Worm (Caenorhabditis elegans) whole organism, L2 larva: Measurements from ENCODE around the gene T21E8.6.

Source experiments
- F13H6.1 ChIP-seq: sonication (generic microtip); optimal IDR thresholded peaks from 2 replicates; lab custom pipeline; 2016; ENCODE audit warnings: missing genetic modification characterization, missing compliant biosample characterization
- R02D3.7 ChIP-seq: fragments of 150-350 bp; optimal IDR thresholded peaks from 2 replicates; lab custom pipeline; 2014; ENCODE audit warnings: missing biosample characterization, missing genetic modification characterization
- Y55F3AM.14 ChIP-seq: fragments of 200-800 bp; sonication (Bioruptor generic); optimal IDR thresholded peaks from 2 replicates; lab custom pipeline; 2018; ENCODE audit warnings: mild to moderate bottlenecking, missing genetic modification characterization, missing compliant biosample characterization
- ZK546.5 ChIP-seq: sonication (generic microtip); optimal IDR thresholded peaks from 2 replicates; lab custom pipeline; 2017; ENCODE audit warnings: missing biosample characterization, missing genetic modification characterization
- alr-1 ChIP-seq: fragments of 150-350 bp; optimal IDR thresholded peaks from 2 replicates; lab custom pipeline; 2014; ENCODE audit warnings: missing biosample characterization, missing genetic modification characterization
- aly-2 ChIP-seq: fragments of 150-350 bp; optimal IDR thresholded peaks from 2 replicates; lab custom pipeline; 2014; ENCODE audit warnings: missing biosample characterization, missing genetic modification characterization
- ama-1 ChIP-seq: fragments of 150-350 bp; optimal IDR thresholded peaks from 2 replicates; lab custom pipeline; 2018; ENCODE audit warnings: inconsistent platforms
- ceh-16 ChIP-seq: fragments of 150-350 bp; optimal IDR thresholded peaks from 2 replicates; lab custom pipeline; 2014; ENCODE audit warnings: missing biosample characterization, missing genetic modification characterization
- dmd-4 ChIP-seq: sonication (generic microtip); optimal IDR thresholded peaks from 2 replicates; lab custom pipeline; 2017; ENCODE audit warnings: missing biosample characterization, missing genetic modification characterization
- egl-27 ChIP-seq: sonication (generic microtip); optimal IDR thresholded peaks from 3 replicates; lab custom pipeline; 2017; ENCODE audit warnings: missing biosample characterization, missing genetic modification reagents, missing genetic modification characterization
- elt-1 ChIP-seq: fragments of 150-350 bp; optimal IDR thresholded peaks from 2 replicates; lab custom pipeline; 2014; ENCODE audit warnings: missing biosample characterization, missing genetic modification characterization
- elt-3 ChIP-seq: sonication (generic microtip); optimal IDR thresholded peaks from 2 replicates; lab custom pipeline; 2017; ENCODE audit warnings: missing biosample characterization, missing genetic modification characterization
- fos-1 ChIP-seq: fragments of 150-350 bp; optimal IDR thresholded peaks from 2 replicates; lab custom pipeline; 2014; ENCODE audit warnings: missing biosample characterization, missing genetic modification characterization
- lsy-2 ChIP-seq, 2 experiments: fragments of 150-350 bp in 1 of 2; sonication (generic microtip) in 1 of 2; optimal IDR thresholded peaks; 2 replicates each; lab custom pipeline; 2014 to 2017; ENCODE audit warnings: missing biosample characterization in 2 of 2, missing genetic modification characterization in 2 of 2
- mab-5 ChIP-seq: fragments of 150-350 bp; optimal IDR thresholded peaks from 2 replicates; lab custom pipeline; 2014; ENCODE audit warnings: missing biosample characterization, missing genetic modification characterization
- nhr-237 ChIP-seq: fragments of 150-350 bp; optimal IDR thresholded peaks from 2 replicates; lab custom pipeline; 2014; ENCODE audit warnings: missing biosample characterization, missing genetic modification characterization
- nhr-6 ChIP-seq: fragments of 150-350 bp; optimal IDR thresholded peaks from 2 replicates; lab custom pipeline; 2014; ENCODE audit warnings: missing biosample characterization, missing genetic modification characterization
- peb-1 ChIP-seq: fragments of 150-350 bp; optimal IDR thresholded peaks from 2 replicates; lab custom pipeline; 2014; ENCODE audit warnings: missing biosample characterization, missing genetic modification characterization
- sem-4 ChIP-seq: fragments of 150-350 bp; optimal IDR thresholded peaks from 2 replicates; lab custom pipeline; 2014; ENCODE audit warnings: missing biosample characterization, missing genetic modification reagents, missing genetic modification characterization
- sma-3 ChIP-seq: sonication (generic microtip); optimal IDR thresholded peaks from 2 replicates; lab custom pipeline; 2016; ENCODE audit warnings: missing genetic modification reagents, missing genetic modification characterization, missing compliant biosample characterization
- sma-9 ChIP-seq, 2 experiments: fragments of 150-350 bp in 1 of 2; sonication (generic microtip) in 1 of 2; optimal IDR thresholded peaks; 2 replicates each; lab custom pipeline; 2014 to 2016; ENCODE audit warnings: missing genetic modification characterization in 2 of 2, mild to moderate bottlenecking in 1 of 2, missing biosample characterization in 1 of 2, missing compliant biosample characterization in 1 of 2, missing genetic modification reagents in 1 of 2, moderate library complexity in 1 of 2
- snpc-4 ChIP-seq: fragments of 150-350 bp; optimal IDR thresholded peaks from 2 replicates; lab custom pipeline; 2014; ENCODE audit warnings: missing biosample characterization, missing genetic modification characterization
- unc-55 ChIP-seq: fragments of 150-350 bp; sonication (generic microtip); optimal IDR thresholded peaks from 3 replicates; lab custom pipeline; 2014; ENCODE audit warnings: missing biosample characterization, missing genetic modification reagents, missing genetic modification characterization

Gene T21E8.6

DNA sequence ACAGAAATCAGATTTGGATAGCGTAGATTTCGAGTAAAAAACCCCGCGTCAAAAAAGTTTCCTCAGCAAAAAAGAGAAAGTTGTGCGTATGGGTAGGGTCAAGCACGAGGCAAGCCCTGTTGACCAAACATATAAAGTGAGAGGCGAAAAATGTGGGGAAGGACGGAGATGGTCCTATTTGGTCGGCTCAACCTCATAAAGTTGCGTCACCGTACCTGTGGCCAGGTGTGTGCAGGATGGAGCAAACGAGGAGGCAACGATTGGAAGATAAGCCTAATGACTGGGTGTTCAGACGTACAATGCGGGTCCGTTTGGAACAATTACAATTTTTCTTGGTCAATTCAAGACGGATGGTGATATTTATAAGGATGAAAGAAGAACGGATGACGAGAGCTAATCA is 45.1 kb downstream of the T21E8.6 start:
- TF ChIP-seq sma-9 (GFP tag; optimal IDR thresholded peaks at IDR 0.05; lab: Kevin White, UChicago): no peak
- no peak for TF ChIP-seq sma-9 (tag; optimal IDR thresholded peaks at IDR 0.05; lab: Kevin White, UChicago)
- no peak for TF ChIP-seq fos-1 (tag; lab: Kevin White, UChicago)
- TF ChIP-seq unc-55: no peak
- TF ChIP-seq egl-27 (tag; lab: Kevin White, UChicago): no peak
- TF ChIP-seq peb-1 (tag; lab: Kevin White, UChicago): no peak
- TF ChIP-seq dmd-4 (tag; lab: Kevin White, UChicago): no peak
- TF ChIP-seq snpc-4 (tag; lab: Kevin White, UChicago): no peak
- TF ChIP-seq ceh-16 (tag; lab: Kevin White, UChicago): no peak
- TF ChIP-seq sem-4 (tag; lab: Kevin White, UChicago): no peak
- TF ChIP-seq mab-5 (tag; lab: Kevin White, UChicago): no peak
- no peak for TF ChIP-seq alr-1
- TF ChIP-seq nhr-237 (tag; lab: Kevin White, UChicago): no peak
- TF ChIP-seq Y55F3AM.14 (GFP tag; lab: Kevin White, UChicago): no peak
- no peak for TF ChIP-seq lsy-2 (tag; optimal IDR thresholded peaks at IDR 0.05; lab: Kevin White, UChicago)

DNA sequence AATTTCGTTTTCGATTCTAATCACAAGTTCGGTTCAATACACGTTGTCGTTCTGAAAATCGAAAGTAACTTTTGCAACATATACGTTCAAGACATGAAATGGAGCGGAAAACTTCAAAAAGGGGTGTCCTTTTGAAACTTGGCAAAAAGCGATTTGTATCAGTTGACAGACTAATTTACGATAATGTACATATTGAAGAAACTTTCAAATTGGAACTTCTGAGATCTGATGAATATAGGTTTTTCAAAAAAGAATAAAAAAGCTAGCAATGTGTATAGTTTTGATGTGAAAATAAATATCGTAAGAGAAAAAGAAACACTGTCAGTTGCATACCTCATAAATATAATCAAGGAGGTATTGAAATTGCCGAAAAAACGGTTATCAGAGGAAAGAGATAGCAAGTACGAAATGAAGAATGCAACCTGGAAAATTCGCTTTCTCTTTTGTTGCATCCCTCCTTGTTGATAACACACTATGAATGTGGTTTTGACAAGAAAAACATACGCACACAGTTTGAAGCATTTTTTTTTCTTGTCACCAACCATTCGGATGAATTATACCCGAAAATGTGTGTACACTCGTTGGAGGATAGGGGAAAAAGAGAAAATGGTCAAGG is 47.0 kb downstream of the T21E8.6 start, which contains the start of gene dgn-1:
TSS of gene dgn-1 (minus strand) at position 51 of the 616 bp plus-strand sequence.
- no peak for TF ChIP-seq nhr-237 (tag; lab: Kevin White, UChicago)
- no peak for TF ChIP-seq ama-1 (lab: Kevin White, UChicago)
- no peak for TF ChIP-seq R02D3.7 (tag; lab: Kevin White, UChicago)
- TF ChIP-seq fos-1 (tag; lab: Kevin White, UChicago): peak; percentile 78
- TF ChIP-seq egl-27 (tag; lab: Kevin White, UChicago): no peak

DNA sequence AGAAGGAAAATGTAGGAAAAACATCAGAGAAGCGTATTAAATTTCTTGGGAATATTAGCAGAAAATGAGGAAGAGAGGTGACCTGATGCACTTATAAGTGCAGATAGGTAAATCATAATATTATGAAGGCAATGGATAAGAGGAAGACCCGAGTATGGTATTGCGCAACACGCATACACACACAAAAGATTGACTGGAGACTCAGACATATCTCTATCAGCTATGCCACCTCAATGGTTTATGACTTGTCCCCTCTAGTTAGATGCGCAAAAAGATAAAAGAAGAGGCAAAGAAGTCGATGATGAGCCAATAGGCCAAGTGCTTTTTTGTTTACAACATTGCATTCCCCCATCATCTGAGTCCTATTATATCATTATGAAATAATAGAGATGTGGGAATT is 50.0 kb downstream of the T21E8.6 start:
- no peak for TF ChIP-seq snpc-4 (tag; lab: Kevin White, UChicago)
- no peak for TF ChIP-seq R02D3.7 (tag; lab: Kevin White, UChicago)
- no peak for TF ChIP-seq ceh-16 (tag; lab: Kevin White, UChicago)
- no peak for TF ChIP-seq ZK546.5 (tag; lab: Kevin White, UChicago)
- no peak for TF ChIP-seq mab-5 (tag; lab: Kevin White, UChicago)
- TF ChIP-seq aly-2 (tag; lab: Kevin White, UChicago): no peak
- TF ChIP-seq nhr-6 (tag; lab: Kevin White, UChicago): no peak
- no peak for TF ChIP-seq elt-3
- no peak for TF ChIP-seq sma-3
- no peak for TF ChIP-seq elt-1 (tag; lab: Kevin White, UChicago)
- no peak for TF ChIP-seq peb-1 (tag; lab: Kevin White, UChicago)
- TF ChIP-seq dmd-4 (tag; lab: Kevin White, UChicago): no peak
- no peak for TF ChIP-seq unc-55
- TF ChIP-seq F13H6.1 (tag; lab: Kevin White, UChicago): no peak
